Worm (Caenorhabditis elegans) whole organism, L4 larva: ENCODE measurements around the gene C36E6.8.

Experiments used
- jun-1 ChIP-seq: fragments of 150-350 bp; optimal IDR thresholded peaks from 2 replicates; lab custom pipeline; 2014; ENCODE audit warnings: missing biosample characterization, missing genetic modification reagents, missing genetic modification characterization
- lin-39 ChIP-seq: fragments of 150-350 bp; optimal IDR thresholded peaks from 2 replicates; lab custom pipeline; 2014; ENCODE audit warnings: missing biosample characterization, missing genetic modification reagents, missing genetic modification characterization
- nhr-237 ChIP-seq: sonication (generic microtip); optimal IDR thresholded peaks from 2 replicates; lab custom pipeline; 2017; ENCODE audit warnings: missing biosample characterization, missing genetic modification characterization
- spr-3 ChIP-seq: fragments of 200-800 bp; sonication (Bioruptor generic); optimal IDR thresholded peaks from 2 replicates; lab custom pipeline; 2018; ENCODE audit warnings: mild to moderate bottlenecking, missing genetic modification characterization, missing compliant biosample characterization

- TF ChIP-seq lin-39 (tag; lab: Kevin White, UChicago) = no peak
- no peak for TF ChIP-seq spr-3 (GFP tag; lab: Kevin White, UChicago)
- no peak for TF ChIP-seq jun-1
- no peak for TF ChIP-seq nhr-237 (tag; lab: Kevin White, UChicago)
These were observed 10.7 kb upstream of the C36E6.8 start for ce11 chrX:17427778-17428177.
